Worm (Caenorhabditis elegans) whole organism, midembryonic: ENCODE data around the gene decr-1.1.

Experiments
- T22C8.4 ChIP-seq: fragments of 200-800 bp; sonication (Bioruptor generic); IDR thresholded peaks from 2 replicates; pipeline ENCODE4 v1.3.6; 2022; ENCODE audit warnings: missing genetic modification characterization, missing compliant biosample characterization
- cog-1 ChIP-seq: sonication (generic microtip); optimal IDR thresholded peaks from 2 replicates; lab custom pipeline; 2016; ENCODE audit warnings: missing genetic modification characterization, missing compliant biosample characterization
- flt-1 ChIP-seq: fragments of 200-800 bp; sonication (Bioruptor generic); IDR thresholded peaks from 2 replicates; pipeline ENCODE4 v1.3.6; 2022; ENCODE audit warnings: missing genetic modification characterization, missing compliant biosample characterization
- klf-2 ChIP-seq: fragments of 200-800 bp; sonication (Bioruptor generic); conservative IDR thresholded peaks from 2 replicates; pipeline ENCODE4 v1.3.6; 2022; ENCODE audit warnings: missing genetic modification reagents, missing genetic modification characterization, missing compliant biosample characterization
- ref-1 ChIP-seq: fragments of 200-800 bp; sonication (Bioruptor generic); conservative IDR thresholded peaks from 2 replicates; pipeline ENCODE4 v1.3.6; 2022; ENCODE audit warnings: missing genetic modification reagents, missing genetic modification characterization, missing compliant biosample characterization
- ztf-29 ChIP-seq: fragments of 200-800 bp; sonication (Bioruptor generic); IDR thresholded peaks from 2 replicates; pipeline ENCODE4 v1.3.6; 2022; ENCODE audit warnings: missing genetic modification reagents, missing genetic modification characterization, missing compliant biosample characterization

ce11 chrV:13799190-13799589, 17.0 kb downstream of the decr-1.1 start:
- no peak for TF ChIP-seq flt-1 (GFP tag; lab: Robert Waterston, UW)
- TF ChIP-seq ztf-29 (GFP tag; lab: Robert Waterston, UW), result no peak
- no peak for TF ChIP-seq cog-1 (tag; lab: Kevin White, UChicago)
- TF ChIP-seq klf-2 (GFP tag; lab: Robert Waterston, UW), result no peak
- TF ChIP-seq ref-1 (GFP tag; lab: Robert Waterston, UW), result no peak
- TF ChIP-seq T22C8.4 (GFP tag; lab: Robert Waterston, UW), result no peak
